Worm (Caenorhabditis elegans) whole organism, L3 larva: ENCODE results near the gene mat-2.

ENCODE experiments used
- elt-1 ChIP-seq: fragments of 150-350 bp; optimal IDR thresholded peaks from 2 replicates; lab custom pipeline; 2014; ENCODE audit warnings: missing biosample characterization, missing genetic modification characterization
- eor-1 ChIP-seq, 2 experiments: fragments of 150-350 bp; optimal IDR thresholded peaks; 2 replicates each; lab custom pipeline; 2014 to 2018; ENCODE audit warnings: missing biosample characterization in 2 of 2, missing genetic modification characterization in 2 of 2
- jun-1 ChIP-seq: fragments of 150-350 bp; optimal IDR thresholded peaks from 2 replicates; lab custom pipeline; 2014; ENCODE audit warnings: missing biosample characterization, missing genetic modification reagents, missing genetic modification characterization
- nhr-237 ChIP-seq: fragments of 150-350 bp; optimal IDR thresholded peaks from 2 replicates; lab custom pipeline; 2014; ENCODE audit warnings: missing biosample characterization, missing genetic modification characterization
- nhr-25 ChIP-seq: sonication (generic microtip); optimal IDR thresholded peaks from 2 replicates; lab custom pipeline; 2017; ENCODE audit warnings: missing biosample characterization, missing genetic modification characterization
- nhr-28 ChIP-seq: fragments of 150-350 bp; optimal IDR thresholded peaks from 2 replicates; lab custom pipeline; 2014; ENCODE audit warnings: missing biosample characterization, missing genetic modification characterization
- pqm-1 ChIP-seq: fragments of 150-350 bp; optimal IDR thresholded peaks from 2 replicates; lab custom pipeline; 2017; ENCODE audit warnings: missing biosample characterization, missing genetic modification characterization, inconsistent platforms
- snpc-4 ChIP-seq: fragments of 150-350 bp; optimal IDR thresholded peaks from 2 replicates; lab custom pipeline; 2014; ENCODE audit warnings: missing biosample characterization, missing genetic modification characterization
- unc-62 ChIP-seq: fragments of 150-350 bp; sonication (generic microtip); optimal IDR thresholded peaks from 4 replicates; lab custom pipeline; 2014; ENCODE audit warnings: missing biosample characterization, missing genetic modification reagents, missing genetic modification characterization
- zag-1 ChIP-seq: fragments of 150-350 bp; optimal IDR thresholded peaks from 2 replicates; lab custom pipeline; 2014; ENCODE audit warnings: missing biosample characterization, missing genetic modification characterization
- ztf-11 ChIP-seq: fragments of 150-350 bp; optimal IDR thresholded peaks from 2 replicates; lab custom pipeline; 2014; ENCODE audit warnings: missing biosample characterization, missing genetic modification characterization

- no peak for TF ChIP-seq nhr-25 (tag; lab: Kevin White, UChicago)
- TF ChIP-seq elt-1 = no peak
- TF ChIP-seq jun-1 (tag; lab: Kevin White, UChicago) = no peak
- TF ChIP-seq snpc-4 (tag; lab: Kevin White, UChicago) = no peak
- TF ChIP-seq ztf-11 (tag; lab: Kevin White, UChicago) = no peak
- no peak for TF ChIP-seq pqm-1 (tag; lab: Kevin White, UChicago)
- TF ChIP-seq nhr-28 (tag; lab: Kevin White, UChicago) = no peak
- no peak for TF ChIP-seq nhr-237 (tag; lab: Kevin White, UChicago)
- no peak for TF ChIP-seq unc-62 (GFP tag; lab: Kevin White, UChicago)
- no peak for TF ChIP-seq eor-1 (tag; optimal IDR thresholded peaks at IDR 0.05; lab: Kevin White, UChicago)
- TF ChIP-seq zag-1 = no peak
These were observed 6.4 kb upstream of the mat-2 start, which contains the start of gene nasp-1 for ce11 chrII:11105981-11106711.
